Worm (Caenorhabditis elegans) whole organism, mixed stage, embryonic: Measurements from ENCODE around the gene K09D9.1.
A peak's percentile ranks its signal among the peaks of the same experiment; 100 is the strongest.

Experiments used
- M03D4.4 ChIP-seq: sonication (generic microtip); optimal IDR thresholded peaks from 2 replicates; lab custom pipeline; 2017; ENCODE audit warnings: mild to moderate bottlenecking, missing genetic modification characterization, missing compliant biosample characterization
- bed-3 ChIP-seq: fragments of 200-800 bp; sonication (Bioruptor generic); optimal IDR thresholded peaks from 3 replicates; lab custom pipeline; 2018; ENCODE audit warnings: mild to moderate bottlenecking, missing genetic modification characterization, moderate library complexity, missing compliant biosample characterization
- blmp-1 ChIP-seq: fragments of 150-350 bp; optimal IDR thresholded peaks from 2 replicates; lab custom pipeline; 2014; ENCODE audit warnings: missing biosample characterization, missing genetic modification characterization
- ceh-39 ChIP-seq: fragments of 150-350 bp; optimal IDR thresholded peaks from 2 replicates; lab custom pipeline; 2014; ENCODE audit warnings: missing biosample characterization, missing genetic modification characterization
- ceh-43 ChIP-seq: fragments of 200-800 bp; sonication (Bioruptor generic); optimal IDR thresholded peaks from 2 replicates; lab custom pipeline; 2018; ENCODE audit warnings: mild to moderate bottlenecking, missing genetic modification characterization, moderate library complexity, missing compliant biosample characterization
- ceh-83 ChIP-seq: fragments of 200-800 bp; sonication (Bioruptor generic); optimal IDR thresholded peaks from 2 replicates; lab custom pipeline; 2018; ENCODE audit warnings: mild to moderate bottlenecking, missing genetic modification characterization, missing compliant biosample characterization
- ces-1 ChIP-seq: fragments of 150-350 bp; optimal IDR thresholded peaks from 2 replicates; lab custom pipeline; 2014; ENCODE audit warnings: missing biosample characterization, missing genetic modification reagents, missing genetic modification characterization
- cnd-1 ChIP-seq: fragments of 200-800 bp; sonication (Bioruptor generic); optimal IDR thresholded peaks from 2 replicates; lab custom pipeline; 2018; ENCODE audit warnings: mild to moderate bottlenecking, missing genetic modification characterization, missing compliant biosample characterization
- elt-1 ChIP-seq: sonication (generic microtip); optimal IDR thresholded peaks from 2 replicates; lab custom pipeline; 2017; ENCODE audit warnings: missing genetic modification characterization, mild to moderate bottlenecking, missing compliant biosample characterization, antibody characterized with exemption, moderate library complexity, borderline replicate concordance; ENCODE audit not compliant: insufficient read depth
- flh-1 ChIP-seq: fragments of 200-800 bp; sonication (Bioruptor generic); optimal IDR thresholded peaks from 2 replicates; lab custom pipeline; 2018; ENCODE audit warnings: mild to moderate bottlenecking, missing genetic modification characterization, moderate library complexity, missing compliant biosample characterization
- ham-2 ChIP-seq: fragments of 200-800 bp; sonication (Bioruptor generic); optimal IDR thresholded peaks from 2 replicates; lab custom pipeline; 2018; ENCODE audit warnings: mild to moderate bottlenecking, missing genetic modification characterization, missing compliant biosample characterization
- hlh-1 ChIP-seq: fragments of 150-350 bp; optimal IDR thresholded peaks from 2 replicates; lab custom pipeline; 2014; ENCODE audit warnings: missing biosample characterization, missing genetic modification reagents, missing genetic modification characterization
- lin-13 ChIP-seq: fragments of 150-350 bp; optimal IDR thresholded peaks from 2 replicates; lab custom pipeline; 2014; ENCODE audit warnings: missing biosample characterization, missing genetic modification characterization
- lin-32 ChIP-seq: fragments of 200-800 bp; sonication (Bioruptor generic); optimal IDR thresholded peaks from 2 replicates; lab custom pipeline; 2018; ENCODE audit warnings: mild to moderate bottlenecking, missing genetic modification characterization, missing compliant biosample characterization
- lsy-2 ChIP-seq: fragments of 150-350 bp; optimal IDR thresholded peaks from 2 replicates; lab custom pipeline; 2014; ENCODE audit warnings: missing biosample characterization, missing genetic modification characterization
- mab-5 ChIP-seq: fragments of 150-350 bp; optimal IDR thresholded peaks from 2 replicates; lab custom pipeline; 2014; ENCODE audit warnings: missing biosample characterization, missing genetic modification characterization
- mep-1 ChIP-seq: fragments of 150-350 bp; optimal IDR thresholded peaks from 2 replicates; lab custom pipeline; 2017; ENCODE audit warnings: missing biosample characterization, missing genetic modification reagents, missing genetic modification characterization, inconsistent platforms
- mls-2 ChIP-seq: sonication (generic microtip); optimal IDR thresholded peaks from 2 replicates; lab custom pipeline; 2016; ENCODE audit warnings: mild to moderate bottlenecking, missing genetic modification characterization, moderate library complexity, missing compliant biosample characterization
- nhr-12 ChIP-seq: fragments of 150-350 bp; optimal IDR thresholded peaks from 2 replicates; lab custom pipeline; 2014; ENCODE audit warnings: missing biosample characterization, missing genetic modification characterization
- nhr-237 ChIP-seq: fragments of 150-350 bp; optimal IDR thresholded peaks from 2 replicates; lab custom pipeline; 2014; ENCODE audit warnings: missing biosample characterization, missing genetic modification characterization
- nhr-28 ChIP-seq: fragments of 150-350 bp; optimal IDR thresholded peaks from 2 replicates; lab custom pipeline; 2014; ENCODE audit warnings: missing biosample characterization, missing genetic modification characterization
- nhr-76 ChIP-seq: sonication (generic microtip); optimal IDR thresholded peaks from 2 replicates; lab custom pipeline; 2017; ENCODE audit warnings: missing biosample characterization, missing genetic modification characterization
- pha-4 ChIP-seq: fragments of 150-350 bp; optimal IDR thresholded peaks from 2 replicates; lab custom pipeline; 2018; ENCODE audit warnings: missing biosample characterization, missing genetic modification reagents, missing genetic modification characterization
- sem-2 ChIP-seq: fragments of 200-800 bp; sonication (Bioruptor generic); optimal IDR thresholded peaks from 2 replicates; lab custom pipeline; 2018; ENCODE audit warnings: mild to moderate bottlenecking, missing genetic modification characterization, missing compliant biosample characterization
- snpc-4 ChIP-seq: fragments of 150-350 bp; optimal IDR thresholded peaks from 2 replicates; lab custom pipeline; 2014; ENCODE audit warnings: missing biosample characterization, missing genetic modification characterization
- sptf-1 ChIP-seq: sonication (generic microtip); optimal IDR thresholded peaks from 2 replicates; lab custom pipeline; 2017; ENCODE audit warnings: mild to moderate bottlenecking, missing genetic modification characterization, moderate library complexity, missing compliant biosample characterization
- tbx-8 ChIP-seq: fragments of 200-800 bp; sonication (Bioruptor generic); optimal IDR thresholded peaks from 2 replicates; lab custom pipeline; 2018; ENCODE audit warnings: mild to moderate bottlenecking, missing genetic modification characterization, moderate library complexity, missing compliant biosample characterization
- unc-120 ChIP-seq: sonication (generic microtip); optimal IDR thresholded peaks from 2 replicates; lab custom pipeline; 2017; ENCODE audit warnings: missing genetic modification characterization, missing compliant biosample characterization; ENCODE audit not compliant: poor library complexity, severe bottlenecking
- unc-39 ChIP-seq: fragments of 150-350 bp; optimal IDR thresholded peaks from 2 replicates; lab custom pipeline; 2014; ENCODE audit warnings: missing biosample characterization, missing genetic modification characterization
- unc-62 ChIP-seq: fragments of 150-350 bp; optimal IDR thresholded peaks from 2 replicates; lab custom pipeline; 2014; ENCODE audit warnings: missing biosample characterization, missing genetic modification reagents, missing genetic modification characterization
- zip-8 ChIP-seq: fragments of 150-350 bp; optimal IDR thresholded peaks from 2 replicates; lab custom pipeline; 2014; ENCODE audit warnings: missing biosample characterization, missing genetic modification characterization
- ztf-11 ChIP-seq: fragments of 150-350 bp; optimal IDR thresholded peaks from 2 replicates; lab custom pipeline; 2014; ENCODE audit warnings: missing biosample characterization, missing genetic modification characterization

K09D9.1 gene

ce11 chrV:4018591-4018990 lies 6.3 kb upstream of the K09D9.1 start:
- no peak for TF ChIP-seq ceh-83 (GFP tag; lab: Kevin White, UChicago)
- no peak for TF ChIP-seq sptf-1

- TF ChIP-seq zip-8 = peak; percentile 65
- TF ChIP-seq bed-3 = no peak
Observed at ce11 chrV:4019188-4019587, 5.7 kb upstream of the K09D9.1 start, which contains the start of gene K09D9.3. K09D9.3 (plus strand) TSS chrV:4019488.

ce11 chrV:4021776-4022175 lies 3.1 kb upstream of the K09D9.1 start, which contains the start of gene K09D9.14:
K09D9.14 (minus strand) TSS chrV:4021876.
- TF ChIP-seq sptf-1 = no peak
- TF ChIP-seq mls-2 (tag; lab: Kevin White, UChicago) = no peak
- no peak for TF ChIP-seq ceh-43 (GFP tag; lab: Kevin White, UChicago)
- no peak for TF ChIP-seq tbx-8 (GFP tag; lab: Kevin White, UChicago)
- no peak for TF ChIP-seq M03D4.4 (tag; lab: Kevin White, UChicago)
- TF ChIP-seq nhr-28 (tag; lab: Kevin White, UChicago) = no peak
- TF ChIP-seq pha-4 (tag; lab: Kevin White, UChicago) = no peak
- no peak for TF ChIP-seq snpc-4 (tag; lab: Kevin White, UChicago)
- no peak for TF ChIP-seq nhr-76 (tag; lab: Kevin White, UChicago)
- no peak for TF ChIP-seq unc-62 (GFP tag; lab: Kevin White, UChicago)
- no peak for TF ChIP-seq ceh-39
- TF ChIP-seq unc-39 (tag; lab: Kevin White, UChicago) = no peak
- no peak for TF ChIP-seq nhr-12 (tag; lab: Kevin White, UChicago)
- no peak for TF ChIP-seq nhr-237 (tag; lab: Kevin White, UChicago)
- TF ChIP-seq ham-2 (GFP tag; lab: Kevin White, UChicago) = no peak
- no peak for TF ChIP-seq unc-120 (tag; lab: Kevin White, UChicago)
- no peak for TF ChIP-seq mep-1 (tag; lab: Kevin White, UChicago)
- TF ChIP-seq ces-1 (GFP tag; lab: Kevin White, UChicago) = no peak

ce11 chrV:4022309-4022708 lies 2.5 kb upstream of the K09D9.1 start, which contains the start of gene cyp-35A3:
cyp-35A3 (plus strand) TSS chrV:4022609.
- TF ChIP-seq cnd-1 (tag; lab: Kevin White, UChicago) (no peak), nhr-237 (tag; lab: Kevin White, UChicago) (no peak), mls-2 (tag; lab: Kevin White, UChicago) (no peak), ces-1 (GFP tag; lab: Kevin White, UChicago) (no peak), snpc-4 (tag; lab: Kevin White, UChicago) (no peak), sem-2 (GFP tag; lab: Kevin White, UChicago) (no peak), ztf-11 (tag; lab: Kevin White, UChicago) (no peak), lin-13 (tag; lab: Kevin White, UChicago) (no peak), ceh-43 (GFP tag; lab: Kevin White, UChicago) (no peak), elt-1 (no peak), nhr-76 (tag; lab: Kevin White, UChicago) (no peak), zip-8 (no peak), nhr-28 (tag; lab: Kevin White, UChicago) (no peak), hlh-1 (tag; lab: Kevin White, UChicago) (no peak), pha-4 (tag; lab: Kevin White, UChicago) (no peak), sptf-1 (no peak), unc-120 (tag; lab: Kevin White, UChicago) (no peak), mab-5 (no peak), nhr-12 (tag; lab: Kevin White, UChicago) (no peak)

- no peak for TF ChIP-seq ham-2 (GFP tag; lab: Kevin White, UChicago)
- no peak for TF ChIP-seq bed-3
- no peak for TF ChIP-seq flh-1
- TF ChIP-seq ceh-43 (GFP tag; lab: Kevin White, UChicago) = no peak
- no peak for TF ChIP-seq sem-2 (GFP tag; lab: Kevin White, UChicago)
- TF ChIP-seq nhr-12 (tag; lab: Kevin White, UChicago) = no peak
- no peak for TF ChIP-seq ceh-83 (GFP tag; lab: Kevin White, UChicago)
- TF ChIP-seq hlh-1 (tag; lab: Kevin White, UChicago) = no peak
Observed at ce11 chrV:4029627-4030026, 4.8 kb downstream of the K09D9.1 start.

- TF ChIP-seq ceh-39 = no peak
- TF ChIP-seq lin-32 (GFP tag; lab: Kevin White, UChicago) = no peak
- no peak for TF ChIP-seq M03D4.4 (tag; lab: Kevin White, UChicago)
- TF ChIP-seq nhr-76 (tag; lab: Kevin White, UChicago) = no peak
- TF ChIP-seq ces-1 (GFP tag; lab: Kevin White, UChicago) = no peak
- no peak for TF ChIP-seq lin-13 (tag; lab: Kevin White, UChicago)
- no peak for TF ChIP-seq lsy-2 (tag; lab: Kevin White, UChicago)
- TF ChIP-seq cnd-1 (tag; lab: Kevin White, UChicago) = no peak
- TF ChIP-seq zip-8 = no peak
- TF ChIP-seq blmp-1 (tag; lab: Kevin White, UChicago) = no peak
Observed at ce11 chrV:4031319-4031718, 6.5 kb downstream of the K09D9.1 start, which contains the start of gene cyp-35A4. cyp-35A4 (plus strand) TSS chrV:4031619.
